Worm (Caenorhabditis elegans) whole organism, L4 larva: Measurements from ENCODE around the gene abhd-5.1.

ENCODE experiments used
- Y105C5A.15 ChIP-seq: fragments of 200-800 bp; sonication (Bioruptor generic); IDR thresholded peaks from 2 replicates; pipeline ENCODE4 v1.3.6; 2022; ENCODE audit warnings: missing genetic modification characterization, missing compliant biosample characterization
- Y48G9A.11 ChIP-seq: fragments of 200-800 bp; sonication (Bioruptor generic); IDR thresholded peaks from 2 replicates; pipeline ENCODE4 v1.3.6; 2022; ENCODE audit warnings: missing genetic modification reagents, missing genetic modification characterization, missing compliant biosample characterization
- Y75B8A.6 ChIP-seq: fragments of 200-800 bp; sonication (Bioruptor generic); IDR thresholded peaks from 2 replicates; pipeline ENCODE4 v1.3.6; 2022; ENCODE audit warnings: missing genetic modification reagents, missing genetic modification characterization, missing compliant biosample characterization
- ZK337.2 ChIP-seq: fragments of 200-800 bp; sonication (Bioruptor generic); IDR thresholded peaks from 2 replicates; pipeline ENCODE4 v1.3.6; 2022; ENCODE audit warnings: missing genetic modification reagents, missing genetic modification characterization, missing compliant biosample characterization
- ceh-28 ChIP-seq: fragments of 150-350 bp; optimal IDR thresholded peaks from 2 replicates; lab custom pipeline; 2014; ENCODE audit warnings: missing biosample characterization, missing genetic modification reagents, missing genetic modification characterization
- ceh-32 ChIP-seq: sonication (generic microtip); optimal IDR thresholded peaks from 2 replicates; lab custom pipeline; 2016; ENCODE audit warnings: mild to moderate bottlenecking, missing genetic modification characterization, missing compliant biosample characterization; ENCODE audit not compliant: poor library complexity
- ces-1 ChIP-seq: fragments of 150-350 bp; sonication (generic microtip); optimal IDR thresholded peaks from 4 replicates; lab custom pipeline; 2014; ENCODE audit warnings: missing biosample characterization, missing genetic modification reagents, missing genetic modification characterization
- daf-16 ChIP-seq, 3 experiments: sonication (generic microtip); optimal IDR thresholded peaks; 2 replicates each; lab custom pipeline; 2016 to 2017; ENCODE audit warnings: missing genetic modification characterization in 3 of 3, missing genetic modification reagents in 3 of 3, mild to moderate bottlenecking in 2 of 3, missing compliant biosample characterization in 2 of 3, missing biosample characterization in 1 of 3, moderate library complexity in 1 of 3
- daf-8 ChIP-seq: fragments of 200-800 bp; sonication (Bioruptor generic); IDR thresholded peaks from 2 replicates; pipeline ENCODE4 v1.3.6; 2022; ENCODE audit warnings: missing genetic modification characterization, missing compliant biosample characterization
- dmd-6 ChIP-seq: fragments of 200-800 bp; sonication (Bioruptor generic); IDR thresholded peaks from 2 replicates; pipeline ENCODE4 v1.3.6; 2022; ENCODE audit warnings: missing genetic modification reagents, missing genetic modification characterization, missing compliant biosample characterization
- dpl-1 ChIP-seq: fragments of 150-350 bp; optimal IDR thresholded peaks from 2 replicates; lab custom pipeline; 2014; ENCODE audit warnings: missing biosample characterization, missing genetic modification reagents, missing genetic modification characterization
- dve-1 ChIP-seq: sonication (generic microtip); optimal IDR thresholded peaks from 2 replicates; lab custom pipeline; 2017; ENCODE audit warnings: antibody characterized with exemption, mild to moderate bottlenecking, missing genetic modification characterization, missing compliant biosample characterization; ENCODE audit not compliant: insufficient read depth
- hlh-11 ChIP-seq: fragments of 200-800 bp; sonication (Bioruptor generic); optimal IDR thresholded peaks from 2 replicates; lab custom pipeline; 2018; ENCODE audit warnings: mild to moderate bottlenecking, missing genetic modification characterization, missing compliant biosample characterization
- hlh-30 ChIP-seq: sonication (generic microtip); optimal IDR thresholded peaks from 2 replicates; lab custom pipeline; 2017; ENCODE audit warnings: antibody characterized with exemption, mild to moderate bottlenecking, missing genetic modification characterization, missing compliant biosample characterization; ENCODE audit not compliant: insufficient read depth
- jun-1 ChIP-seq: fragments of 150-350 bp; optimal IDR thresholded peaks from 2 replicates; lab custom pipeline; 2014; ENCODE audit warnings: missing biosample characterization, missing genetic modification reagents, missing genetic modification characterization
- lin-15B ChIP-seq: fragments of 150-350 bp; sonication (generic microtip); optimal IDR thresholded peaks from 3 replicates; lab custom pipeline; 2014; ENCODE audit warnings: missing biosample characterization, missing genetic modification characterization
- lin-38 ChIP-seq: fragments of 200-800 bp; sonication (Bioruptor generic); IDR thresholded peaks from 2 replicates; pipeline ENCODE4 v1.3.6; 2022; ENCODE audit warnings: missing genetic modification reagents, missing genetic modification characterization, missing compliant biosample characterization
- lir-3 ChIP-seq: sonication (generic microtip); optimal IDR thresholded peaks from 2 replicates; lab custom pipeline; 2016; ENCODE audit warnings: mild to moderate bottlenecking, missing genetic modification characterization, missing compliant biosample characterization
- madf-9 ChIP-seq: fragments of 200-800 bp; sonication (Bioruptor generic); conservative IDR thresholded peaks from 2 replicates; pipeline ENCODE4 v1.3.6; 2022; ENCODE audit warnings: missing genetic modification reagents, missing genetic modification characterization, missing compliant biosample characterization
- mdt-29 ChIP-seq: fragments of 200-800 bp; sonication (Bioruptor generic); IDR thresholded peaks from 2 replicates; pipeline ENCODE4 v1.3.6; 2022; ENCODE audit warnings: missing genetic modification reagents, missing genetic modification characterization, missing compliant biosample characterization
- mep-1 ChIP-seq: fragments of 150-350 bp; sonication (generic microtip); optimal IDR thresholded peaks from 3 replicates; lab custom pipeline; 2014; ENCODE audit warnings: missing biosample characterization, missing genetic modification characterization
- mxl-3 ChIP-seq: fragments of 200-800 bp; sonication (Bioruptor generic); optimal IDR thresholded peaks from 2 replicates; lab custom pipeline; 2018; ENCODE audit warnings: mild to moderate bottlenecking, missing genetic modification characterization, missing compliant biosample characterization
- nhr-10 ChIP-seq: fragments of 150-350 bp; optimal IDR thresholded peaks from 2 replicates; lab custom pipeline; 2014; ENCODE audit warnings: missing biosample characterization, missing genetic modification characterization
- nhr-11 ChIP-seq: fragments of 150-350 bp; optimal IDR thresholded peaks from 2 replicates; lab custom pipeline; 2014; ENCODE audit warnings: missing biosample characterization, missing genetic modification characterization
- nhr-28 ChIP-seq: fragments of 150-350 bp; optimal IDR thresholded peaks from 2 replicates; lab custom pipeline; 2014; ENCODE audit warnings: missing biosample characterization, missing genetic modification characterization
- rbr-2 ChIP-seq: sonication (generic microtip); optimal IDR thresholded peaks from 2 replicates; lab custom pipeline; 2016; ENCODE audit warnings: missing genotype, missing genetic modification characterization, missing compliant biosample characterization
- spr-1 ChIP-seq: sonication (generic microtip); optimal IDR thresholded peaks from 2 replicates; lab custom pipeline; 2016; ENCODE audit warnings: mild to moderate bottlenecking, missing genetic modification characterization, missing compliant biosample characterization
- unc-130 ChIP-seq: sonication (generic microtip); optimal IDR thresholded peaks from 2 replicates; lab custom pipeline; 2016; ENCODE audit warnings: missing genetic modification reagents, missing genetic modification characterization, missing compliant biosample characterization
- unc-62 ChIP-seq, 3 experiments: fragments of 150-350 bp in 1 of 3; sonication (generic microtip); optimal IDR thresholded peaks in 2 of 3; peaks in 1 of 3; 1 replicate in 1 of 3; 2 replicates in 2 of 3; lab custom pipeline; 2014 to 2017; ENCODE audit warnings: missing biosample characterization in 3 of 3, missing genetic modification characterization in 3 of 3, missing genetic modification reagents in 3 of 3, missing genotype in 1 of 3
- zag-1 ChIP-seq: fragments of 150-350 bp; optimal IDR thresholded peaks from 2 replicates; lab custom pipeline; 2014; ENCODE audit warnings: missing biosample characterization, missing genetic modification characterization
- ztf-7 ChIP-seq: fragments of 150-350 bp; optimal IDR thresholded peaks from 2 replicates; lab custom pipeline; 2014; ENCODE audit warnings: missing biosample characterization, missing genetic modification characterization

abhd-5.1 gene

ce11 chrV:4862737-4863136, 15.3 kb downstream of the abhd-5.1 start, which contains the start of gene C37H5.13 (continued):
- TF ChIP-seq nhr-10 (tag; lab: Kevin White, UChicago) (no peak), hlh-11 (tag; lab: Kevin White, UChicago) (no peak), Y48G9A.11 (no peak), Y75B8A.6 (GFP tag; lab: Robert Waterston, UW) (no peak)
- TF ChIP-seq, all 104 proteins: peak for 10

DNA sequence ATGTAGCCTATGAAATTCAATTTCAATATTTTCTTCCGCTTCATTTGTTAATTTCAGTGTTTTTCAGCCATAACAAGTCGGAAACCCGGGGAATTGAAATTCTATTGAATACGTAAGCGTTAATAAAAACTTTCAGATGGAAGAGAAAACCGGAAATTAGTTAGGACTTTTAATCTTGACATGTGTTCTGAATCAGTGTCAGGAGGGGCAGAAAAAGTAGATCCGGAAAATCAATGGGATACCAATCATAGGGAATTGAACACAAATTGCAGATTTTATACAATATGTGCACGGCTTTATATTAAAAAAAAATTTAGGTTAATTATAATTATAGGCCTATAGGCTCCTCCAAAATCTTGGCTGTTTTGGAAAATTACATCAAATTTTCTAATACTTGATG, 16.9 kb downstream of the abhd-5.1 start:
- no peak for TF ChIP-seq ZK337.2
- no peak for TF ChIP-seq rbr-2 (tag; lab: Kevin White, UChicago)
- TF ChIP-seq lin-38: no peak
- TF ChIP-seq mdt-29 (GFP tag; lab: Robert Waterston, UW): no peak
- no peak for TF ChIP-seq lin-15B (tag; lab: Kevin White, UChicago)
- TF ChIP-seq ztf-7 (tag; lab: Kevin White, UChicago): no peak
- TF ChIP-seq lir-3 (tag; lab: Kevin White, UChicago): no peak
- no peak for TF ChIP-seq jun-1 (tag; lab: Kevin White, UChicago)
- no peak for TF ChIP-seq ces-1 (GFP tag; lab: Kevin White, UChicago)
- no peak for TF ChIP-seq hlh-30 (tag; lab: Kevin White, UChicago)
- TF ChIP-seq dve-1 (tag; lab: Kevin White, UChicago): no peak
- TF ChIP-seq dmd-6 (GFP tag; lab: Robert Waterston, UW): no peak
- no peak for TF ChIP-seq spr-1 (tag; lab: Kevin White, UChicago)
- no peak for TF ChIP-seq nhr-28 (tag; lab: Kevin White, UChicago)

- TF ChIP-seq unc-130 (GFP tag; lab: Kevin White, UChicago) (no peak), daf-16 (GFP tag; optimal IDR thresholded peaks at IDR 0.05; lab: Kevin White, UChicago) (no peak), daf-16 (tag; optimal IDR thresholded peaks at IDR 0.05; lab: Kevin White, UChicago) (no peak), unc-62 (GFP tag; optimal IDR thresholded peaks at IDR 0.05 in 1 of 2; lab: Kevin White, UChicago) (no peak), unc-62 (tag; optimal IDR thresholded peaks at IDR 0.05; lab: Kevin White, UChicago) (no peak), nhr-28 (tag; lab: Kevin White, UChicago) (no peak), mxl-3 (GFP tag; lab: Kevin White, UChicago) (peak; percentile 39)
- TF ChIP-seq, all 104 proteins: peak for 1
Observed at ce11 chrV:4865364-4865763, 17.9 kb downstream of the abhd-5.1 start, which contains the start of gene srd-32. TSS of gene srd-32 (plus strand) at chrV:4865664.

DNA sequence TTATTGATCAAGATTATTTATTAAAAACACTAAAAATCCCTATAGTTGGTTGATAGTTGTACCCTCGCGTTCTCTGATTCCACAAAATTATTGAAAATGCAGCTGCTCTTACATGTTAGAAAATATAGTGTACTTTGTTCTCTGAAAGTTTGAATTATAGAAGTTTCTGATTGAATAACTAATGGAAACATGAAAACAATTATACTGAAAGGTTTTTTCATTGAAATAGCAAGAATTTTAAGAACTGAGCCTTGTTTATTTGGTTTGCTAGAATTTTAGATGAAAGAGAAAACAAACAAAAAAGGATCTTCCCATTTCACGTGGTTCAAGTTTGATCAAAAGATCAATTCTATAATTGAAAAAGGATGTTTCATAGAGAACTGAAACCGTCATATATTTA, 20.1 kb downstream of the abhd-5.1 start:
- TF ChIP-seq nhr-11 (tag; lab: Kevin White, UChicago) (no peak), mep-1 (tag; lab: Kevin White, UChicago) (no peak), ceh-28 (tag; lab: Kevin White, UChicago) (no peak), ceh-32 (tag; lab: Kevin White, UChicago) (no peak), rbr-2 (tag; lab: Kevin White, UChicago) (no peak)

ce11 chrV:4868698-4869097, 21.2 kb downstream of the abhd-5.1 start:
- TF ChIP-seq daf-8 (GFP tag; lab: Robert Waterston, UW) (no peak), ZK337.2 (no peak), dpl-1 (no peak), madf-9 (GFP tag; lab: Robert Waterston, UW) (no peak), zag-1 (tag; lab: Kevin White, UChicago) (no peak), lin-15B (tag; lab: Kevin White, UChicago) (no peak), Y105C5A.15 (GFP tag; lab: Robert Waterston, UW) (no peak)
